Fruit fly (Drosophila melanogaster) whole organism, prepupa: ENCODE results near the gene CG5608.

Source experiments
- Blimp-1 ChIP-seq: fragments of 200-800 bp; sonication (Bioruptor generic); optimal IDR thresholded peaks from 3 replicates; lab custom pipeline; 2017; ENCODE audit warnings: missing biosample characterization, missing genetic modification characterization, mild to moderate bottlenecking, moderate library complexity, missing genetic modification reagents
- CG10669 ChIP-seq: fragments of 200-800 bp; sonication (Bioruptor generic); optimal IDR thresholded peaks from 3 replicates; lab custom pipeline; 2018; ENCODE audit warnings: missing biosample characterization, mild to moderate bottlenecking, missing genetic modification characterization, moderate library complexity
- CG11294 ChIP-seq: fragments of 200-800 bp; sonication (Bioruptor generic); IDR thresholded peaks from 2 replicates; pipeline ENCODE4 v1.3.6; 2022; ENCODE audit warnings: missing biosample characterization, missing genetic modification characterization
- CG11902 ChIP-seq: fragments of 200-800 bp; sonication (Bioruptor generic); optimal IDR thresholded peaks from 3 replicates; lab custom pipeline; 2016; ENCODE audit warnings: missing biosample characterization, missing genetic modification characterization
- CG1621 ChIP-seq: fragments of 200-800 bp; sonication (Bioruptor generic); optimal IDR thresholded peaks from 3 replicates; lab custom pipeline; 2018; ENCODE audit warnings: missing biosample characterization, mild to moderate bottlenecking, missing genetic modification characterization
- CG16779 ChIP-seq: fragments of 200-800 bp; sonication (Bioruptor generic); optimal IDR thresholded peaks from 3 replicates; lab custom pipeline; 2017; ENCODE audit warnings: missing biosample characterization, mild to moderate bottlenecking, missing genetic modification characterization
- CG3032 ChIP-seq: fragments of 200-800 bp; optimal IDR thresholded peaks from 2 replicates; lab custom pipeline; 2019; ENCODE audit warnings: missing biosample characterization, mild to moderate bottlenecking, missing genetic modification characterization, moderate library complexity
- CG31627 ChIP-seq: fragments of 200-800 bp; sonication (Bioruptor generic); optimal IDR thresholded peaks from 3 replicates; lab custom pipeline; 2016; ENCODE audit warnings: missing biosample characterization, missing genetic modification characterization
- CG3919 ChIP-seq: fragments of 200-800 bp; sonication (Bioruptor generic); optimal IDR thresholded peaks from 3 replicates; lab custom pipeline; 2016; ENCODE audit warnings: missing biosample characterization, missing genetic modification characterization
- CG6163 ChIP-seq: fragments of 200-800 bp; sonication (Bioruptor generic); IDR thresholded peaks from 3 replicates; pipeline ENCODE4 v1.3.6; 2022; ENCODE audit warnings: missing biosample characterization, missing genetic modification characterization
- CG6276 ChIP-seq: fragments of 200-800 bp; sonication (Bioruptor generic); optimal IDR thresholded peaks from 2 replicates; lab custom pipeline; 2017; ENCODE audit warnings: missing biosample characterization, mild to moderate bottlenecking, missing genetic modification characterization
- CG6808 ChIP-seq: fragments of 200-800 bp; sonication (Bioruptor generic); optimal IDR thresholded peaks from 3 replicates; lab custom pipeline; 2017; ENCODE audit warnings: missing biosample characterization, missing genetic modification characterization, mild to moderate bottlenecking, moderate library complexity, missing genetic modification reagents
- CG6854 ChIP-seq: fragments of 200-800 bp; sonication (Bioruptor generic); optimal IDR thresholded peaks from 2 replicates; lab custom pipeline; 2017; ENCODE audit warnings: missing biosample characterization, mild to moderate bottlenecking, missing genetic modification characterization
- CG8119 ChIP-seq: fragments of 200-800 bp; sonication (Bioruptor generic); IDR thresholded peaks from 3 replicates; pipeline ENCODE4 v1.3.6; 2022; ENCODE audit warnings: missing biosample characterization, missing genetic modification characterization
- CG8632 ChIP-seq: fragments of 200-800 bp; sonication (Bioruptor generic); optimal IDR thresholded peaks from 3 replicates; lab custom pipeline; 2016; ENCODE audit warnings: missing biosample characterization, missing genetic modification characterization
- CG9139 ChIP-seq: fragments of 200-800 bp; sonication (Bioruptor generic); optimal IDR thresholded peaks from 3 replicates; lab custom pipeline; 2017; ENCODE audit warnings: missing biosample characterization, mild to moderate bottlenecking, missing genetic modification characterization
- Eip75B ChIP-seq: fragments of 200-800 bp; sonication (Bioruptor generic); optimal IDR thresholded peaks from 3 replicates; lab custom pipeline; 2016; ENCODE audit warnings: missing biosample characterization, missing genetic modification characterization
- Eip78C ChIP-seq: fragments of 200-800 bp; sonication (Bioruptor generic); peaks from one replicate; lab custom pipeline; 2016; ENCODE audit warnings: missing biosample characterization, missing genetic modification characterization
- Eip93F ChIP-seq: fragments of 200-800 bp; sonication (Bioruptor generic); optimal IDR thresholded peaks from 2 replicates; lab custom pipeline; 2016; ENCODE audit warnings: missing biosample characterization, mild to moderate bottlenecking, missing genetic modification characterization
- Ets21C ChIP-seq: fragments of 200-800 bp; sonication (Bioruptor generic); optimal IDR thresholded peaks from 3 replicates; lab custom pipeline; 2016; ENCODE audit warnings: missing biosample characterization, missing genetic modification characterization
- Gug ChIP-seq: fragments of 200-800 bp; sonication (Bioruptor generic); IDR thresholded peaks from 2 replicates; pipeline ENCODE4 v1.3.6; 2022; ENCODE audit warnings: missing biosample characterization, missing genetic modification characterization
- Hr38 ChIP-seq: sonication (Bioruptor generic); optimal IDR thresholded peaks from 2 replicates; lab custom pipeline; 2016; ENCODE audit warnings: missing biosample characterization, missing genetic modification characterization
- Hr39 ChIP-seq: fragments of 200-800 bp; sonication (Bioruptor generic); optimal IDR thresholded peaks from 2 replicates; lab custom pipeline; 2016; ENCODE audit warnings: missing biosample characterization, missing genetic modification characterization
- Lpt ChIP-seq: fragments of 200-800 bp; sonication (Bioruptor generic); optimal IDR thresholded peaks from 3 replicates; lab custom pipeline; 2016; ENCODE audit warnings: missing biosample characterization, missing genetic modification characterization
- Met ChIP-seq: fragments of 200-800 bp; sonication (Bioruptor generic); optimal IDR thresholded peaks from 3 replicates; lab custom pipeline; 2016; ENCODE audit warnings: missing biosample characterization, missing genetic modification characterization
- Smox ChIP-seq: fragments of 200-800 bp; sonication (Bioruptor generic); optimal IDR thresholded peaks from 3 replicates; lab custom pipeline; 2016; ENCODE audit warnings: missing biosample characterization, missing genetic modification characterization
- Sox102F ChIP-seq: fragments of 200-800 bp; sonication (Bioruptor generic); optimal IDR thresholded peaks from 2 replicates; lab custom pipeline; 2016; ENCODE audit warnings: missing biosample characterization, mild to moderate bottlenecking, missing genetic modification characterization
- Sox14 ChIP-seq: fragments of 200-800 bp; sonication (Bioruptor generic); optimal IDR thresholded peaks from 3 replicates; lab custom pipeline; 2016; ENCODE audit warnings: missing biosample characterization, missing genetic modification characterization
- Sox15 ChIP-seq: fragments of 200-800 bp; sonication (Bioruptor generic); optimal IDR thresholded peaks from 3 replicates; lab custom pipeline; 2016; ENCODE audit warnings: missing biosample characterization, missing genetic modification characterization
- achi ChIP-seq: fragments of 200-800 bp; sonication (Bioruptor generic); optimal IDR thresholded peaks from 3 replicates; lab custom pipeline; 2016; ENCODE audit warnings: missing biosample characterization, missing genetic modification characterization
- acj6 ChIP-seq: fragments of 200-800 bp; sonication (Bioruptor generic); optimal IDR thresholded peaks from 3 replicates; lab custom pipeline; 2016; ENCODE audit warnings: missing biosample characterization, missing genetic modification characterization
- cyc ChIP-seq: fragments of 200-800 bp; sonication (Bioruptor generic); optimal IDR thresholded peaks from 3 replicates; lab custom pipeline; 2016; ENCODE audit warnings: missing biosample characterization, missing genetic modification characterization
- dac ChIP-seq: fragments of 200-800 bp; sonication (Bioruptor generic); optimal IDR thresholded peaks from 2 replicates; lab custom pipeline; 2017; ENCODE audit warnings: missing biosample characterization, mild to moderate bottlenecking, missing genetic modification characterization
- eg ChIP-seq: fragments of 200-800 bp; sonication (Bioruptor generic); IDR thresholded peaks from 3 replicates; pipeline ENCODE4 v1.3.6; 2022; ENCODE audit warnings: missing biosample characterization, missing genetic modification characterization
- esn ChIP-seq: fragments of 200-800 bp; sonication (Bioruptor generic); optimal IDR thresholded peaks from 2 replicates; lab custom pipeline; 2016; ENCODE audit warnings: missing biosample characterization, mild to moderate bottlenecking, missing genetic modification characterization, moderate library complexity
- fd59A ChIP-seq: fragments of 200-800 bp; sonication (Bioruptor generic); optimal IDR thresholded peaks from 2 replicates; lab custom pipeline; 2017; ENCODE audit warnings: missing biosample characterization, mild to moderate bottlenecking, missing genetic modification characterization, missing genetic modification reagents
- fd85E ChIP-seq: fragments of 200-800 bp; sonication (Bioruptor generic); optimal IDR thresholded peaks from 3 replicates; lab custom pipeline; 2016; ENCODE audit warnings: missing biosample characterization, missing genetic modification characterization
- fkh ChIP-seq: fragments of 200-800 bp; sonication (Bioruptor generic); optimal IDR thresholded peaks from 3 replicates; lab custom pipeline; 2017; ENCODE audit warnings: missing biosample characterization, mild to moderate bottlenecking, missing genetic modification characterization, moderate library complexity
- lz ChIP-seq: fragments of 200-800 bp; sonication (Bioruptor generic); optimal IDR thresholded peaks from 3 replicates; lab custom pipeline; 2016; ENCODE audit warnings: missing biosample characterization, missing genetic modification characterization
- net ChIP-seq: fragments of 200-800 bp; sonication (Bioruptor generic); optimal IDR thresholded peaks from 3 replicates; lab custom pipeline; 2016; ENCODE audit warnings: missing biosample characterization, missing genetic modification characterization
- pdm3 ChIP-seq: fragments of 200-800 bp; sonication (Bioruptor generic); optimal IDR thresholded peaks from 3 replicates; lab custom pipeline; 2016; ENCODE audit warnings: missing biosample characterization, missing genetic modification characterization
- spab ChIP-seq: fragments of 200-800 bp; sonication (Bioruptor generic); optimal IDR thresholded peaks from 2 replicates; lab custom pipeline; 2017; ENCODE audit warnings: missing biosample characterization, mild to moderate bottlenecking, missing genetic modification characterization, missing genetic modification reagents
- ss ChIP-seq, 2 experiments: fragments of 200-800 bp; sonication (Bioruptor generic); optimal IDR thresholded peaks; 2 replicates in 1 of 2; 3 replicates in 1 of 2; lab custom pipeline; 2017 to 2018; ENCODE audit warnings: mild to moderate bottlenecking in 2 of 2, missing biosample characterization in 2 of 2, missing genetic modification characterization in 2 of 2, moderate library complexity in 1 of 2
- svp ChIP-seq: fragments of 200-800 bp; sonication (Bioruptor generic); peaks from one replicate; lab custom pipeline; 2016; ENCODE audit warnings: missing biosample characterization, missing genetic modification characterization
- vri ChIP-seq: fragments of 200-800 bp; sonication (Bioruptor generic); optimal IDR thresholded peaks from 3 replicates; lab custom pipeline; 2016; ENCODE audit warnings: missing biosample characterization, mild to moderate bottlenecking, missing genetic modification characterization

Gene CG5608

DNA sequence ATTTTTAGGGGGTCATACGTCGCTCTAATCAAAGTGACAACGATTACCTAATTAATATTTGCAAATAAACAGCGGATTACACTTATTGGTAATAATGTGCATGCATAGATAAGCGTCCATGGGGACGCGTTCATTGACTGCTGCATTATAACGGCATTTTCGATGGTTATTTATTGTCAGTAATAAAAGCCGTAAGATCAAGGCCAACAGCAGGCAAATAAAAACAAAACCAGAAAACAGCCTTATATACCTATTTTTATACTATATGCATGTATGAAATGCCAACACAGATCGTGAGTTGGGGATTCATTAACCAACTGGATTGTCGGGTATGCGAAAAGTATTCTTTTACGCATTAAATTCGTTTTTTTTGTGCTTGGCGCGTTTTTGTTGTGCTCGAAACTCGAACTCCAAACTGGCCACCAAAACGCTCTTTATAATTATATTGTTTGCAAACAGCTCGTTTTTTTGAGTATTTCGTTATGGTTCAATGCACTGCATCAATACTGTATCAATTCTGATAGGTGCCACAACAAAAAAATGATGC, 14.3 kb downstream of the CG5608 start:
- TF ChIP-seq Eip93F (GFP tag; lab: Kevin White, UChicago) (peak; percentile 47), Hr38 (no peak), CG3032 (no peak), Eip78C (GFP tag; lab: Kevin White, UChicago) (peak; percentile 37), fd59A (no peak), Met (GFP tag; lab: Kevin White, UChicago) (no peak), Blimp-1 (GFP tag; lab: Kevin White, UChicago) (no peak), CG6808 (no peak), vri (peak; percentile 81), esn (GFP tag; lab: Kevin White, UChicago) (no peak), acj6 (GFP tag; lab: Kevin White, UChicago) (no peak), CG31627 (GFP tag; lab: Kevin White, UChicago) (no peak), eg (GFP tag; lab: Robert Waterston, UW) (no peak), dac (GFP tag; lab: Kevin White, UChicago) (no peak), CG1621 (tag; lab: Kevin White, UChicago) (no peak)

DNA sequence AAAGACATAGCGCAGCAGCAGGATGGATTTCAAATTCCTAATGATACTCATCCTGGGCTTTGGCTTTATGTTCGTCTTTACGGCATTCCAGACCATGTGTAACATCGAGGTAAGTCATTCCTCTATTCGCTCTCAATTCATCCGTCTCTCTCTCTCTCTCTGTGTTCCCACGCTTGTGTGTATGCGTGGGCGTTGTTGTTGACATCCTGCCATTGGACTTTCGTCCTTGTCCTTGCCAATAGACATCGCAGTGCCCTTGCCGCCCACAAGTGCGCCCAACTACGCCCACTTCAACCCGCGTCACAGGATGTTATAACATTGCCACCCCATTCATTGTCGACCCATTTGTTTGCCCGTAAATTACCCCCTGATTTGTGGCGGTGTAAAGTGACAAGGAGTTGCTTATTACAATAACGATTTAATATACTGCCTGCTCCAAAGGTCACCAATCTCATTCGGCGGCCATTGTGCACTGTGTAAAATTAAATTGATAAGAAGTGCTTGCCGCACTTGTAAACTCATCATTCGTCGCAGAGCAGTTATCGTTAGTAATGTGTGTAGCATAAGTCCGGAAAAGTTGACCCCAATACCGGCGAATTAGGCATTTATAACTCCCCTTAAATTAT, 15.4 kb downstream of the CG5608 start:
- TF ChIP-seq Sox14 (GFP tag; lab: Kevin White, UChicago) = peak; percentile 21
- no peak for TF ChIP-seq CG6163
- peak; percentile 2 for TF ChIP-seq CG6854 (GFP tag; lab: Kevin White, UChicago)
- TF ChIP-seq svp (GFP tag; lab: Kevin White, UChicago) = peak; percentile 94
- TF ChIP-seq lz (GFP tag; lab: Kevin White, UChicago) = no peak
- TF ChIP-seq CG16779 (tag; lab: Kevin White, UChicago) = no peak
- no peak for TF ChIP-seq pdm3 (GFP tag; lab: Kevin White, UChicago)
- TF ChIP-seq vri = no peak
- TF ChIP-seq Eip78C (GFP tag; lab: Kevin White, UChicago) = peak; percentile 52
- TF ChIP-seq CG9139 (GFP tag; lab: Kevin White, UChicago) = peak; percentile 6
- peak; percentile 20 for TF ChIP-seq CG10669 (GFP tag; lab: Kevin White, UChicago)
- TF ChIP-seq CG11902 (GFP tag; lab: Kevin White, UChicago) = no peak
- TF ChIP-seq Smox (GFP tag; lab: Kevin White, UChicago) = no peak
- TF ChIP-seq net = peak; percentile 8
- peak in 1 of 2 experiments; percentile 44 for TF ChIP-seq ss (GFP tag; optimal IDR thresholded peaks at IDR 0.05; lab: Kevin White, UChicago)
- no peak for TF ChIP-seq dac (GFP tag; lab: Kevin White, UChicago)
- no peak for TF ChIP-seq Hr38
- no peak for TF ChIP-seq CG8632 (GFP tag; lab: Kevin White, UChicago)
- peak; percentile 1 for TF ChIP-seq spab (GFP tag; lab: Kevin White, UChicago)
- TF ChIP-seq Hr39 (GFP tag; lab: Kevin White, UChicago) = no peak
- no peak for TF ChIP-seq Sox102F
- peak; percentile 21 for TF ChIP-seq CG3919 (GFP tag; lab: Kevin White, UChicago)
- TF ChIP-seq Gug (GFP tag; lab: Robert Waterston, UW) = no peak

DNA sequence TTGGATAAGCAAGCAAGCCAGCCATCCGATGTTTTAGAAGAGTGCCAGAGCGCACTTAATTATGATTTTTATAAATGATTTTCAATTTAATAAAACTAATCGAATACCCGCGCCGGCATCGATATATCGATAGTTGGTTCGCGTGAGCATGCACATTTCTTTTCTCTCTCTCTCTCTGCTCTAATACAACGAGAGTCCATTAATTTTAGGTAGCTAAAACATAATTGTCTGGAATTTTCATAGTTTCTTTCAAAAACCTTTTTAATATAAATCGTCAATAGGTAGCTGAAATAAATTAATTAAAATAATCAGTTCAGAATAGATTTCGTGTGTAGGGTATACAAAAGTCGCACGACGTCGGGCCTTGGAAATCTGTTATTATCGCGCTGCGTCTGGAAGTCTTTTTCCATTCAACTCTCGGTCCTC, 16.2 kb downstream of the CG5608 start, which contains the start of gene CG18549:
Gene CG18549, plus strand, starts transcription at position 408 of the 426 bp plus-strand sequence.
- TF ChIP-seq Ets21C = peak; percentile 99
- TF ChIP-seq CG11294 (GFP tag; lab: Robert Waterston, UW) = peak; percentile 100
- peak; percentile 100 for TF ChIP-seq Eip93F (GFP tag; lab: Kevin White, UChicago)
- TF ChIP-seq Hr38 = peak; percentile 97
- peak; percentile 100 for TF ChIP-seq Sox102F
- peak; percentile 99 for TF ChIP-seq achi (GFP tag; lab: Kevin White, UChicago)
- TF ChIP-seq CG3032 = peak; percentile 100
- TF ChIP-seq Eip78C (GFP tag; lab: Kevin White, UChicago) = peak; percentile 100
- TF ChIP-seq fkh = peak; percentile 94
- TF ChIP-seq Gug (GFP tag; lab: Robert Waterston, UW) = peak; percentile 100
- TF ChIP-seq CG1621 (tag; lab: Kevin White, UChicago) = peak; percentile 100
- peak; percentile 98 for TF ChIP-seq fd85E
- peak; percentile 99 for TF ChIP-seq CG11902 (GFP tag; lab: Kevin White, UChicago)
- TF ChIP-seq Eip75B = peak; percentile 100
- TF ChIP-seq Sox15 (GFP tag; lab: Kevin White, UChicago) = peak; percentile 99
- peak; percentile 100 for TF ChIP-seq Lpt (GFP tag; lab: Kevin White, UChicago)
- peak; percentile 100 for TF ChIP-seq net
- peak; percentile 100 for TF ChIP-seq esn (GFP tag; lab: Kevin White, UChicago)
- TF ChIP-seq CG8119 = peak; percentile 100
- TF ChIP-seq Met (GFP tag; lab: Kevin White, UChicago) = peak; percentile 100
- peak; percentile 99 for TF ChIP-seq CG6808
- TF ChIP-seq Hr39 (GFP tag; lab: Kevin White, UChicago) = peak; percentile 100
- peak; percentile 100 for TF ChIP-seq lz (GFP tag; lab: Kevin White, UChicago)
- TF ChIP-seq CG6276 (GFP tag; lab: Kevin White, UChicago) = peak; percentile 100
- peak; percentile 100 for TF ChIP-seq cyc (GFP tag; lab: Kevin White, UChicago)
- peak; percentile 100 for TF ChIP-seq ss (GFP tag; optimal IDR thresholded peaks at IDR 0.05; lab: Kevin White, UChicago)
- TF ChIP-seq CG6854 (GFP tag; lab: Kevin White, UChicago) = peak; percentile 100
